Worm (Caenorhabditis elegans): ENCODE measurements around the gene F18H3.1.

DNA sequence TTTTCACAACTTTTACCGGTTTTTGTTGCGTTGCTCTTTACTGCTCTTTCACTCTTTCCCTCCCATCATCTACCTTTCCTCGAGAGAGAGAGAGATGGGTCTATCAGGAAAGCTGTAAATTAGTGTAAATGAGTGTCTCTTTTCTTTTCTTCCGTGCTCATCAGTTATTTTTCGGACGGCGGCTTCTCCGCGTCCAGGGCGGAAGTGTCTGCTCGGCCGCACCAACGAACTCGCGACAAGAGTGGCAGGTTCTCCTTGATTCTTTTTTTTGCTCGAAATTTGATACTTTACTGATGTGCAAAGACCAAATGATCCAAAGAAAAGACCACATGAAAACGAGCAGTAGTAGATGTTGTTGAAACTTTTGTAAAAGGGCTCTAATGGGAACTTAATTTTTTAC, 39.2 kb downstream of the F18H3.1 start:
- TF ChIP-seq F13C5.2 (tag; optimal IDR thresholded peaks at IDR 0.05) (no peak), ama-1 (optimal IDR thresholded peaks at IDR 0.05) (no peak), flt-1 (GFP tag; IDR thresholded peaks at IDR 0.05) (no peak), aly-1 (tag; optimal IDR thresholded peaks at IDR 0.05) (no peak), hnd-1 (tag; optimal IDR thresholded peaks at IDR 0.05) (no peak), sea-1 (GFP tag; conservative IDR thresholded peaks at IDR 0.05) (no peak), ets-7 (tag; optimal IDR thresholded peaks at IDR 0.05) (no peak)
